Worm (Caenorhabditis elegans): ENCODE data around the gene mpst-4.

DNA sequence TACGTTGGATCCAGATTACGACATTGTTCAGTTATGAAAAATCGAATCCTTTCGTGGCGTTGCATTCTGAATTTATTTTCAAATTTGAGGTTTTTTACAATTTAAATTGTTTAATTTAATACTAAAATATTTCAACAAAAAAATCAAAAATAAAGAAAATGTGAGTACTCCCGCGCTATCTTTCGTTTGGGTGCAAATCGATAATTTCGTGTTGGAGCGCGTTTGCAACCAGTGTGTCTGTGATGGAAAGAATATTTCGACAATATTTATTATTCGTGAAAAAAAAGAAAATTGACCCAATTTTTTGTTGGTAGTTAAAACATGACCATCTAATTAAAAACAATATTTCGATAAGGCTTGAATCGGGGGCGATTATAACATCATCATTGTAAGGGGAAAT lies 38.8 kb upstream of the mpst-4 start, which contains the start of gene R05F9.9:
- TF ChIP-seq zag-1 (tag; optimal IDR thresholded peaks at IDR 0.05), result no peak
- TF ChIP-seq lin-13 (GFP tag; optimal IDR thresholded peaks at IDR 0.05), result peak; percentile 16
- TF ChIP-seq nhr-237 (tag; optimal IDR thresholded peaks at IDR 0.05), result no peak
- TF ChIP-seq ama-1 (optimal IDR thresholded peaks at IDR 0.05), result peak; percentile 62
- no peak for TF ChIP-seq F13H6.1 (tag; optimal IDR thresholded peaks at IDR 0.05)
- TF ChIP-seq Y55F3AM.14 (GFP tag; optimal IDR thresholded peaks at IDR 0.05), result no peak
- TF ChIP-seq nhr-77 (tag; optimal IDR thresholded peaks at IDR 0.05), result no peak
- peak; percentile 67 for TF ChIP-seq C34F6.9 (tag; optimal IDR thresholded peaks at IDR 0.05)
- TF ChIP-seq lsy-2 (tag; optimal IDR thresholded peaks at IDR 0.05), result peak in 1 of 2 experiments; percentile 74
- TF ChIP-seq unc-62 (GFP tag; optimal IDR thresholded peaks at IDR 0.05), result no peak
- no peak for TF ChIP-seq nhr-11 (tag; optimal IDR thresholded peaks at IDR 0.05)
- peak; percentile 72 for TF ChIP-seq crh-2 (tag; optimal IDR thresholded peaks at IDR 0.05)
- no peak for TF ChIP-seq R02D3.7 (tag; optimal IDR thresholded peaks at IDR 0.05)
- no peak for TF ChIP-seq unc-39 (tag; optimal IDR thresholded peaks at IDR 0.05)

Data from whole organism, L2 larva.